Worm (Caenorhabditis elegans): Measurements from ENCODE around the gene par-3.

The par-3 gene

ce11 chrIII:5697963-5698730, 34.1 kb downstream of the par-3 start, which contains the start of the genes lgg-3 and rgs-5 (continued):
- TF ChIP-seq F49E8.2 (tag; optimal IDR thresholded peaks at IDR 0.05; ENCODE audit: insufficient read depth) (no peak), hmg-20 (GFP tag; IDR thresholded peaks at IDR 0.05) (no peak), sea-2 (GFP tag; IDR thresholded peaks at IDR 0.05) (no peak), xnd-1 (tag; optimal IDR thresholded peaks at IDR 0.05) (peak; percentile 91), fkh-3 (tag; optimal IDR thresholded peaks at IDR 0.05) (no peak), hlh-26 (GFP tag; conservative IDR thresholded peaks at IDR 0.05) (no peak), ztf-26 (tag; optimal IDR thresholded peaks at IDR 0.05) (no peak)

- no peak for TF ChIP-seq mxl-1 (tag; optimal IDR thresholded peaks at IDR 0.05)
- peak; percentile 41; the same call in 1 of the 2 replicates for TF ChIP-seq D2030.7 (GFP tag; IDR thresholded peaks at IDR 0.05)
- TF ChIP-seq madf-6 (GFP tag; IDR thresholded peaks at IDR 0.05) = peak; percentile 78
- peak; percentile 21 for TF ChIP-seq xnd-1 (tag; optimal IDR thresholded peaks at IDR 0.05)
- no peak for TF ChIP-seq him-1 (tag; optimal IDR thresholded peaks at IDR 0.05)
- TF ChIP-seq efl-1 (GFP tag; optimal IDR thresholded peaks at IDR 0.05) = peak; percentile 83
- peak; percentile 49 for TF ChIP-seq madf-8 (GFP tag; conservative IDR thresholded peaks at IDR 0.05)
- peak; percentile 80 for TF ChIP-seq lsl-1 (GFP tag; optimal IDR thresholded peaks at IDR 0.05)
- TF ChIP-seq attf-6 (GFP tag; IDR thresholded peaks at IDR 0.05) = no peak
- TF ChIP-seq ceh-91 (GFP tag; IDR thresholded peaks at IDR 0.05) = peak; percentile 41; the same call in 1 of the 2 replicates
- TF ChIP-seq zim-3 (tag; optimal IDR thresholded peaks at IDR 0.05) = no peak
- TF ChIP-seq unc-62 (GFP tag; optimal IDR thresholded peaks at IDR 0.05) = no peak
- peak; percentile 79 for TF ChIP-seq F33H1.4 (GFP tag; IDR thresholded peaks at IDR 0.05)
- TF ChIP-seq tbp1 (GFP tag; optimal IDR thresholded peaks at IDR 0.05) = no peak
- TF ChIP-seq ccch-3 (GFP tag; optimal IDR thresholded peaks at IDR 0.05) = no peak
- TF ChIP-seq F55B11.4 (tag; optimal IDR thresholded peaks at IDR 0.05; ENCODE audit: borderline replicate concordance, insufficient read depth) = no peak
- no peak for TF ChIP-seq snpc-1.1 (tag; optimal IDR thresholded peaks at IDR 0.05; ENCODE audit: insufficient read depth)
- TF ChIP-seq egl-44 (GFP tag; IDR thresholded peaks at IDR 0.05) = no peak
- TF ChIP-seq nfya-2 (GFP tag; IDR thresholded peaks at IDR 0.05) = no peak
These were observed 37.5 kb downstream of the par-3 start for ce11 chrIII:5701491-5701890.

ce11 chrIII:5705228-5705888, 41.3 kb downstream of the par-3 start, which contains the start of gene swp-1:
swp-1 (minus strand) TSS chrIII:5705525.
- TF ChIP-seq sptf-2 (GFP tag; optimal IDR thresholded peaks at IDR 0.05) (no peak), dpff-1 (tag; optimal IDR thresholded peaks at IDR 0.05) (no peak), lin-26 (GFP tag; IDR thresholded peaks at IDR 0.05) (peak; percentile 74), efl-1 (GFP tag; optimal IDR thresholded peaks at IDR 0.05) (peak; percentile 19), F49E8.2 (tag; optimal IDR thresholded peaks at IDR 0.05; ENCODE audit: insufficient read depth) (peak; percentile 38), ceh-79 (tag; optimal IDR thresholded peaks at IDR 0.05) (no peak), ceh-58 (GFP tag; IDR thresholded peaks at IDR 0.05) (no peak), B0336.3 (GFP tag; IDR thresholded peaks at IDR 0.05) (peak; percentile 97), F33H1.4 (GFP tag; IDR thresholded peaks at IDR 0.05) (peak; percentile 46), lin-54 (GFP tag; optimal IDR thresholded peaks at IDR 0.05) (peak; percentile 65), K12H6.12 (tag; optimal IDR thresholded peaks at IDR 0.05) (no peak), hrde-1 (tag; optimal IDR thresholded peaks at IDR 0.05; ENCODE audit: borderline replicate concordance) (peak; percentile 12), atf-7 (tag; optimal IDR thresholded peaks at IDR 0.05) (no peak), ekl-4 (GFP tag; IDR thresholded peaks at IDR 0.05) (peak; percentile 70), tlf-1 (GFP tag; optimal IDR thresholded peaks at IDR 0.05) (peak; percentile 54), attf-6 (GFP tag; IDR thresholded peaks at IDR 0.05) (peak; percentile 76), ccch-3 (GFP tag; optimal IDR thresholded peaks at IDR 0.05) (no peak), K11D2.4 (GFP tag; IDR thresholded peaks at IDR 0.05) (no peak), lin-35 (GFP tag; optimal IDR thresholded peaks at IDR 0.05) (peak in 1 of 3 experiments; percentile 10), ceh-100 (GFP tag; IDR thresholded peaks at IDR 0.05) (peak; percentile 16; the same call in 1 of the 2 replicates), die-1 (tag; optimal IDR thresholded peaks at IDR 0.05) (peak; percentile 50), athp-1 (tag; optimal IDR thresholded peaks at IDR 0.05) (peak; percentile 46), nfyb-1 (GFP tag; IDR thresholded peaks at IDR 0.05) (no peak)
